Worm (Caenorhabditis elegans) whole organism, early embryonic: ENCODE data around the gene str-60.
"Not testable (repeated sequence)": the region's sequence is repeated elsewhere in the genome, so short reads cannot be mapped to it uniquely, and the experiment has no call there.

Experiments used
- B0310.2 ChIP-seq: sonication (generic microtip); optimal IDR thresholded peaks from 2 replicates; lab custom pipeline; 2016; ENCODE audit warnings: mild to moderate bottlenecking, missing genetic modification characterization, missing compliant biosample characterization
- F13C5.2 ChIP-seq: sonication (generic microtip); optimal IDR thresholded peaks from 2 replicates; lab custom pipeline; 2017; ENCODE audit warnings: mild to moderate bottlenecking, missing genetic modification characterization, inconsistent platforms, missing compliant biosample characterization
- aly-1 ChIP-seq: sonication (generic microtip); optimal IDR thresholded peaks from 2 replicates; lab custom pipeline; 2016; ENCODE audit warnings: missing genetic modification characterization, missing compliant biosample characterization
- ama-1 ChIP-seq: fragments of 150-350 bp; optimal IDR thresholded peaks from 2 replicates; lab custom pipeline; 2014
- ceh-13 ChIP-seq: fragments of 200-800 bp; sonication (Bioruptor generic); optimal IDR thresholded peaks from 2 replicates; lab custom pipeline; 2018; ENCODE audit warnings: mild to moderate bottlenecking, missing genetic modification characterization, missing compliant biosample characterization
- ceh-36 ChIP-seq: sonication (generic microtip); optimal IDR thresholded peaks from 2 replicates; lab custom pipeline; 2016; ENCODE audit warnings: missing genetic modification characterization, inconsistent platforms, missing compliant biosample characterization
- ets-7 ChIP-seq: sonication (generic microtip); optimal IDR thresholded peaks from 2 replicates; lab custom pipeline; 2016; ENCODE audit warnings: missing genotype, missing genetic modification characterization, missing compliant biosample characterization
- flt-1 ChIP-seq: fragments of 200-800 bp; sonication (Bioruptor generic); IDR thresholded peaks from 2 replicates; pipeline ENCODE4 v1.3.6; 2022; ENCODE audit warnings: missing genetic modification characterization, missing compliant biosample characterization
- hmbx-1 ChIP-seq: sonication (generic microtip); optimal IDR thresholded peaks from 2 replicates; lab custom pipeline; 2016; ENCODE audit warnings: mild to moderate bottlenecking, missing genetic modification characterization, missing compliant biosample characterization
- hmg-4 ChIP-seq: fragments of 200-800 bp; sonication (Bioruptor generic); optimal IDR thresholded peaks from 2 replicates; lab custom pipeline; 2018; ENCODE audit warnings: mild to moderate bottlenecking, missing genetic modification characterization, missing compliant biosample characterization
- hnd-1 ChIP-seq: sonication (generic microtip); optimal IDR thresholded peaks from 2 replicates; lab custom pipeline; 2016; ENCODE audit warnings: missing genetic modification characterization, missing compliant biosample characterization
- pes-1 ChIP-seq: fragments of 200-800 bp; sonication (Bioruptor generic); IDR thresholded peaks from 2 replicates; pipeline ENCODE4 v1.3.6; 2022; ENCODE audit warnings: missing genetic modification reagents, missing genetic modification characterization, missing compliant biosample characterization
- scrt-1 ChIP-seq: fragments of 200-800 bp; sonication (Bioruptor generic); IDR thresholded peaks from 2 replicates; pipeline ENCODE4 v1.3.6; 2022; ENCODE audit warnings: missing genetic modification characterization, missing compliant biosample characterization
- sea-1 ChIP-seq: fragments of 200-800 bp; sonication (Bioruptor generic); conservative IDR thresholded peaks from 2 replicates; pipeline ENCODE4 v1.3.6; 2022; ENCODE audit warnings: missing genetic modification characterization, missing compliant biosample characterization
- tbx-11 ChIP-seq: fragments of 200-800 bp; sonication (Bioruptor generic); IDR thresholded peaks from 2 replicates; pipeline ENCODE4 v1.3.6; 2022; ENCODE audit warnings: missing genetic modification characterization, missing compliant biosample characterization
- tbx-37 ChIP-seq: fragments of 200-800 bp; sonication (Bioruptor generic); conservative IDR thresholded peaks from 2 replicates; pipeline ENCODE4 v1.3.6; 2022; ENCODE audit warnings: missing genetic modification reagents, missing genetic modification characterization, missing compliant biosample characterization
- tra-4 ChIP-seq: sonication (generic microtip); optimal IDR thresholded peaks from 2 replicates; lab custom pipeline; 2017; ENCODE audit warnings: missing genetic modification characterization, missing compliant biosample characterization

Gene str-60

DNA sequence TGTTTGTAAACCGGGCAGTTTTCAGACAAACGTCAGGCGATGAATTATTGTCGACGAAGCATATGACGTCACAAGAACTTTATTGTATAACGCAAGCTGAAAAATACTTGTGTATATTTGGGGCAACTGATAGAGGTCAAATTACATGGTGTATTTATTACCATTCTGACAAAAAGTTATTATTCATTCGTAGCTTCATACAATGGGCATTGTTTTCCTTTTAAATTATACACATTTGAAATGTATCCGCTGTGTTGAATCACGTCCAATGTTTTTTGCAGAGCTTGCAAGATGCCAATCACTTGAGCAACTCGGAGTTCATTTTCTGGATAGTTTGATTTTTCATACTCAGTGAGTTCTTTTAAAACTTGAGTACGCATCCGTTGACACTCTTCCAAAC lies 25.2 kb downstream of the str-60 start, which contains the start of gene F35E8.13:
TSS of gene F35E8.13 (plus strand) at position 301 of the 400 bp plus-strand sequence.
- TF ChIP-seq scrt-1 = no peak
- no peak for TF ChIP-seq tra-4 (tag; lab: Kevin White, UChicago)
- TF ChIP-seq ceh-36 (tag; lab: Kevin White, UChicago) = no peak
- no peak for TF ChIP-seq tbx-37 (GFP tag; lab: Robert Waterston, UW)
- no peak for TF ChIP-seq F13C5.2
- no peak for TF ChIP-seq ama-1 (lab: Kevin White, UChicago)
- TF ChIP-seq hmbx-1 (tag; lab: Kevin White, UChicago) = no peak
- TF ChIP-seq ceh-13 (GFP tag; lab: Kevin White, UChicago) = no peak
- no peak for TF ChIP-seq tbx-11 (GFP tag; lab: Robert Waterston, UW)
- TF ChIP-seq sea-1 (GFP tag; lab: Robert Waterston, UW) = no peak
- TF ChIP-seq ets-7 (tag; lab: Kevin White, UChicago) = no peak
- no peak for TF ChIP-seq aly-1 (tag; lab: Kevin White, UChicago)
- no peak for TF ChIP-seq hmg-4 (GFP tag; lab: Kevin White, UChicago)
- TF ChIP-seq pes-1 (GFP tag; lab: Robert Waterston, UW) = no peak
- TF ChIP-seq hnd-1 (tag; lab: Kevin White, UChicago) = no peak
- no peak for TF ChIP-seq B0310.2 (tag; lab: Kevin White, UChicago)
- no peak for TF ChIP-seq flt-1

DNA sequence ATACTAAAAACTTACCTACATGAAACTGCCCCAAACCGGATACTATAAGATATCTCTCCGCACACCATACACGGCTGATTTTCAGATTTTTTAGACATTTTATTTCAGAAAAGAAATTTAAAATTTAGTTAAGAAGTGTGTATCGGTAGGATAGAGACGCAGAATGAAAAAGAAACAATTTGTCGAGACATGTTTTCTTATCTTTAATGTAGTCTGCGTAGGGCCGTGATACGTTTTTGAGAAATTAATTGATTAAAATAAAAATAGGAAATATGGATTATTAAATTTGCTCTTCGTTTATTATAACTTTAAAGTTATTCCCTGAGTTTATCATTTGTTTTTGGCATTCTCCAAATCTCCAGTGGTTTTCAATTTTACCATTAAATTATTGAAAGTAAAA lies 26.5 kb downstream of the str-60 start, which contains the start of gene nhr-108:
TSS of gene nhr-108 (minus strand) at position 166 of the 400 bp plus-strand sequence.
- TF ChIP-seq tbx-37 (GFP tag; lab: Robert Waterston, UW) (no peak), ama-1 (lab: Kevin White, UChicago) (no peak), ets-7 (tag; lab: Kevin White, UChicago) (no peak), hnd-1 (tag; lab: Kevin White, UChicago) (no peak), scrt-1 (no peak), sea-1 (GFP tag; lab: Robert Waterston, UW) (no peak), aly-1 (tag; lab: Kevin White, UChicago) (no peak), ceh-36 (tag; lab: Kevin White, UChicago) (no peak), tbx-11 (GFP tag; lab: Robert Waterston, UW) (no peak), pes-1 (GFP tag; lab: Robert Waterston, UW) (no peak), B0310.2 (tag; lab: Kevin White, UChicago) (no peak), flt-1 (no peak)

DNA sequence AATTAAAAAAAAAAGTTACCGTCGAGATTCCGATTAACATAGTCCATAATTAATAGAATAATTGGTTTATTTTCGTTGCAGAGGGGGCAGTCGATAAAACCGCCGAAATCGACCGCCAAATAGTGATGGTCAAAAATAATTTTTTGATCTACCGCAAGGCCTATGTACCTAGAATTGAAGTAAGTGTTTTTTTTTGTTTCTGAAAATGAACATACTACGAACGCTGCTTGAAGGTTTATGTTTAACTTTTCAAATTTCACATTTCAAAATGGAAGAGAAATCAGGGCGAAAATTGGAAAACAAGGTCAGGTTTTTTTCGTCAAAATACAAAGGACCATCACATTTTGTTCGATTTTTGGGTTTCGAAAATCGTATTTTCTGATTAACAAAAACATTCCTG lies 30.5 kb downstream of the str-60 start, which contains the start of gene pzf-1:
TSS of gene pzf-1 (minus strand) at position 101 of the 400 bp plus-strand sequence.
- TF ChIP-seq ceh-36 (tag; lab: Kevin White, UChicago) (no peak), flt-1 (no peak), tra-4 (tag; lab: Kevin White, UChicago) (no peak), ets-7 (tag; lab: Kevin White, UChicago) (no peak), hmg-4 (GFP tag; lab: Kevin White, UChicago) (no peak), aly-1 (tag; lab: Kevin White, UChicago) (no peak), B0310.2 (tag; lab: Kevin White, UChicago) (no peak), tbx-11 (GFP tag; lab: Robert Waterston, UW) (no peak), tbx-37 (GFP tag; lab: Robert Waterston, UW) (no peak), ama-1 (lab: Kevin White, UChicago) (no peak), pes-1 (GFP tag; lab: Robert Waterston, UW) (no peak), ceh-13 (GFP tag; lab: Kevin White, UChicago) (no peak), sea-1 (GFP tag; lab: Robert Waterston, UW) (no peak), hnd-1 (tag; lab: Kevin White, UChicago) (no peak), hmbx-1 (tag; lab: Kevin White, UChicago) (no peak), scrt-1 (no peak), F13C5.2 (no peak)

DNA sequence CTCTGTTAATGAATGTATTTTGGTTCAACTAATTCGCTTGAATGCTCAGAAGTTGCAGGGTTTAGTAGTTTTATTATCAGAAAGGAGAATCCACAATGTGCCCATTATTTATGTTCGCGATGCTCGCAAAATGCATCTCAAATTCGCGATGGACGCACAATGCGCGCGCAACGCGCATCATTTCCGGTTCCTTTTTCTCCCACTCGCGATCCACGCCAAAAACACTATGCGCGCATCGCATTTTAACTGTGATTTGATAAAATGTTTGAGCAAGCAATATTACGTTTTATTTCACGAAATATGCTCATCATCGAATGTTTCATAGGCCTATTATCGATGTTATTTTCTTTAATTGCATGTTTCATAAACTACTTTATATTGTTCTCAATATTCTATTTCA lies 32.1 kb downstream of the str-60 start, which contains the start of gene srbc-77:
TSS of gene srbc-77 (plus strand) at position 301 of the 400 bp plus-strand sequence.
- TF ChIP-seq sea-1 (GFP tag; lab: Robert Waterston, UW); flt-1; ets-7 (tag; lab: Kevin White, UChicago): not testable (repeated sequence)

DNA sequence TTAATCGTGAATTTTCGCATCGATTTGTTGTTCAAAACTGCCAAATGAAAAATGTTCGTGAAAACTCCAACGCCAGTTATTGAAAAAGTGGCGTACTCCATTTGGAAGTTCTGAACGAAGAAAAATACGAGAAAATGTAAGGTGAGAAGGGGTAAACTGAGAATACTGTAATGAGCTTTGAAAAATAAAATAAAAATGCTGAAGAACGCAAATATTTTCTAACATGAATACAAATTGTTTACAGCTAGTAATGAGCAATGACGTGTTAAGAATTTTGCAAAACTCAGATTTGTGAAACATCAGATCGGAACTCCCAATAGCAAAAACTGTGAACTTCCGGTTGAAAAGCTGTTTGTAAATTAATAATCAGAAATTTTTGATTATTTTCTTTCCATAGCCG lies 34.6 kb downstream of the str-60 start, which contains the start of gene srw-26:
TSS of gene srw-26 (minus strand) at position 101 of the 400 bp plus-strand sequence.
- TF ChIP-seq ceh-13 (GFP tag; lab: Kevin White, UChicago) (no peak), tra-4 (tag; lab: Kevin White, UChicago) (no peak), ceh-36 (tag; lab: Kevin White, UChicago) (no peak), sea-1 (GFP tag; lab: Robert Waterston, UW) (no peak), tbx-37 (GFP tag; lab: Robert Waterston, UW) (no peak), B0310.2 (tag; lab: Kevin White, UChicago) (no peak), ama-1 (lab: Kevin White, UChicago) (no peak), pes-1 (GFP tag; lab: Robert Waterston, UW) (no peak), scrt-1 (no peak), hmbx-1 (tag; lab: Kevin White, UChicago) (no peak), flt-1 (no peak), ets-7 (tag; lab: Kevin White, UChicago) (no peak), hnd-1 (tag; lab: Kevin White, UChicago) (no peak), F13C5.2 (no peak), hmg-4 (GFP tag; lab: Kevin White, UChicago) (no peak)

DNA sequence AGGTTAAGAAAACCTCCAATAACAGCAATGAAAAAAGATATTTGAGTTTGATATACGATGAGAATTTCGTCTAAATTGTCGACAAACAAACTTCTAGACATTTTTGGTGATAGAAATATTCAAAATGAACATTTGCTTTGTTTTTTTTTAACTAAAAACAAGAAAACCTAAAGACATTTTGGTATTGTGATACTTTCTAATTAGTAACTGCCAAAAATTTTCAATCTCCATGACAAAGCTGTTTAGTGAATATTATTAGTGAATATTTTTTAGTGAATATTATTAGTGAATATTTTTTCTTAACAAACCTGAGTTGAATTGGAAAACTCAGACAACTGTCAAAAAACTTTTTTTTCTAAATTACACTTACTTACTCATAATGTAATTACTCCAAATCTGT lies 42.5 kb downstream of the str-60 start, which contains the start of gene srw-55:
TSS of gene srw-55 (minus strand) at position 101 of the 400 bp plus-strand sequence.
- TF ChIP-seq tbx-37 (GFP tag; lab: Robert Waterston, UW) = no peak
- TF ChIP-seq B0310.2 (tag; lab: Kevin White, UChicago) = no peak
- TF ChIP-seq ceh-13 (GFP tag; lab: Kevin White, UChicago) = no peak
- TF ChIP-seq sea-1 (GFP tag; lab: Robert Waterston, UW) = no peak
- no peak for TF ChIP-seq ceh-36 (tag; lab: Kevin White, UChicago)
- TF ChIP-seq pes-1 (GFP tag; lab: Robert Waterston, UW) = no peak
- TF ChIP-seq tbx-11 (GFP tag; lab: Robert Waterston, UW) = no peak
- no peak for TF ChIP-seq hmbx-1 (tag; lab: Kevin White, UChicago)
- no peak for TF ChIP-seq aly-1 (tag; lab: Kevin White, UChicago)
- no peak for TF ChIP-seq ets-7 (tag; lab: Kevin White, UChicago)
- TF ChIP-seq flt-1 = no peak
